Worm (Caenorhabditis elegans): Measurements from ENCODE around the gene Y53G8AM.6.

DNA sequence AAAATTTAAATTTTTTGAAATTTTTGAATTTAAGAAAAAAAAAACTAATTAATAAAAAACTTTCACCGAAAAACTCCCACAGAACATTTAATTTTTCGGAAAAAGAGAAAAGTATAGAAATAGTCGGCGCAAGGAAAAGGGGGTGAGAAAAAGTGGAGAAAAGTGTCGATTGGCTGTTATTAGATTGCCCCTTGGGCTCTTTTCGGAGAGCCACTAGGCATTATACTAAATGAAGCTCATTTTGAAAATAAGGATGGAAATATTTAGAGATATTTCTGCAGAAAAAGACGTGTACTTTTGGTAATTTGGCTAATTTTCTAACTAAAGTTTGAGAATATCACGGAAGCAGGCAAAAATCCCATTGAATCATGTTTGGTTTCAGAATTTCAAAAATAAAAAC is 35.5 kb downstream of the Y53G8AM.6 start:
- no peak for TF ChIP-seq hlh-4 (tag; optimal IDR thresholded peaks at IDR 0.05)
- no peak for TF ChIP-seq aly-2 (tag; optimal IDR thresholded peaks at IDR 0.05)
- no peak for TF ChIP-seq fkh-4 (tag; optimal IDR thresholded peaks at IDR 0.05; ENCODE audit: borderline replicate concordance)
- TF ChIP-seq ceh-82 (tag; optimal IDR thresholded peaks at IDR 0.05): no peak
- no peak for TF ChIP-seq fkh-10 (GFP tag; optimal IDR thresholded peaks at IDR 0.05)
- TF ChIP-seq lsy-2 (tag; optimal IDR thresholded peaks at IDR 0.05): peak in 1 of 2 experiments; percentile 3
- no peak for TF ChIP-seq elt-2 (tag; optimal IDR thresholded peaks at IDR 0.05)
- no peak for TF ChIP-seq elt-3 (tag; optimal IDR thresholded peaks at IDR 0.05)
